Worm (Caenorhabditis elegans) whole organism, young adult: ENCODE results near the gene F53F4.2.

Experiments used
- B0261.1 ChIP-seq: sonication (generic microtip); optimal IDR thresholded peaks from 2 replicates; lab custom pipeline; 2016; ENCODE audit warnings: mild to moderate bottlenecking, missing genetic modification characterization, moderate library complexity, missing compliant biosample characterization
- B0336.3 ChIP-seq: fragments of 200-800 bp; sonication (Bioruptor generic); IDR thresholded peaks from 2 replicates; pipeline ENCODE4 v1.3.6; 2022; ENCODE audit warnings: missing genetic modification characterization, missing compliant biosample characterization
- D2030.7 ChIP-seq: fragments of 200-800 bp; sonication (Bioruptor generic); IDR thresholded peaks from 2 replicates; pipeline ENCODE4 v1.3.6; 2022; ENCODE audit warnings: missing genetic modification reagents, missing genetic modification characterization, missing compliant biosample characterization
- F22D6.2 ChIP-seq: sonication (generic microtip); optimal IDR thresholded peaks from 2 replicates; lab custom pipeline; 2016; ENCODE audit warnings: mild to moderate bottlenecking, missing genetic modification characterization, missing compliant biosample characterization
- F23B12.7 ChIP-seq: sonication (generic microtip); optimal IDR thresholded peaks from 2 replicates; lab custom pipeline; 2017; ENCODE audit warnings: missing genetic modification characterization, mild to moderate bottlenecking, missing compliant biosample characterization, antibody characterized with exemption, moderate library complexity; ENCODE audit not compliant: insufficient read depth
- F37B4.10 ChIP-seq: fragments of 200-800 bp; sonication (Bioruptor generic); IDR thresholded peaks from 2 replicates; pipeline ENCODE4 v1.3.6; 2022; ENCODE audit warnings: missing genetic modification characterization, missing compliant biosample characterization
- F55B11.4 ChIP-seq: sonication (generic microtip); optimal IDR thresholded peaks from 2 replicates; lab custom pipeline; 2016; ENCODE audit warnings: missing compliant biosample characterization, missing genetic modification characterization, borderline replicate concordance; ENCODE audit not compliant: insufficient read depth
- K11D2.4 ChIP-seq: fragments of 200-800 bp; sonication (Bioruptor generic); IDR thresholded peaks from 2 replicates; pipeline ENCODE4 v1.3.6; 2022; ENCODE audit warnings: missing genetic modification reagents, missing genetic modification characterization, missing compliant biosample characterization
- K12H6.12 ChIP-seq: fragments of 200-800 bp; sonication (Bioruptor generic); optimal IDR thresholded peaks from 2 replicates; lab custom pipeline; 2018; ENCODE audit warnings: mild to moderate bottlenecking, missing genetic modification characterization, missing compliant biosample characterization
- Y56A3A.18 ChIP-seq: fragments of 200-800 bp; sonication (Bioruptor generic); IDR thresholded peaks from 2 replicates; pipeline ENCODE4 v1.3.6; 2022; ENCODE audit warnings: missing genetic modification reagents, missing genetic modification characterization, missing compliant biosample characterization
- Y67H2A.10 ChIP-seq: fragments of 200-800 bp; sonication (Bioruptor generic); conservative IDR thresholded peaks from 2 replicates; pipeline ENCODE4 v1.3.6; 2022; ENCODE audit warnings: missing genetic modification reagents, missing genetic modification characterization, missing compliant biosample characterization
- Y95B8A.8 ChIP-seq: fragments of 200-800 bp; sonication (Bioruptor generic); IDR thresholded peaks from 2 replicates; pipeline ENCODE4 v1.3.6; 2022; ENCODE audit warnings: missing genetic modification reagents, missing genetic modification characterization, missing compliant biosample characterization
- ZK185.1 ChIP-seq: sonication (generic microtip); optimal IDR thresholded peaks from 2 replicates; lab custom pipeline; 2016; ENCODE audit warnings: mild to moderate bottlenecking, missing genetic modification characterization, missing compliant biosample characterization; ENCODE audit not compliant: poor library complexity, severe bottlenecking
- akir-1 ChIP-seq: fragments of 200-800 bp; sonication (Bioruptor generic); optimal IDR thresholded peaks from 2 replicates; lab custom pipeline; 2018; ENCODE audit warnings: mild to moderate bottlenecking, missing genetic modification characterization, moderate library complexity, missing compliant biosample characterization
- ama-1 ChIP-seq, 3 experiments: fragments of 150-350 bp in 1 of 3; sonication (generic microtip) in 2 of 3; optimal IDR thresholded peaks; 2 replicates each; lab custom pipeline; 2014 to 2018; ENCODE audit warnings: missing biosample characterization in 2 of 3, missing genetic modification characterization in 2 of 3, missing genetic modification reagents in 2 of 3
- aptf-2 ChIP-seq: fragments of 200-800 bp; sonication (Bioruptor generic); conservative IDR thresholded peaks from 2 replicates; pipeline ENCODE4 v1.3.6; 2022; ENCODE audit warnings: missing genetic modification reagents, missing genetic modification characterization, missing compliant biosample characterization
- atf-7 ChIP-seq: sonication (generic microtip); optimal IDR thresholded peaks from 2 replicates; lab custom pipeline; 2017; ENCODE audit warnings: mild to moderate bottlenecking, missing genetic modification characterization, missing compliant biosample characterization
- attf-3 ChIP-seq: fragments of 200-800 bp; sonication (Bioruptor generic); conservative IDR thresholded peaks from 2 replicates; pipeline ENCODE4 v1.3.6; 2022; ENCODE audit warnings: missing genetic modification reagents, missing genetic modification characterization, missing compliant biosample characterization
- ceh-100 ChIP-seq: fragments of 200-800 bp; sonication (Bioruptor generic); IDR thresholded peaks from 2 replicates; pipeline ENCODE4 v1.3.6; 2022; ENCODE audit warnings: missing genetic modification reagents, missing genetic modification characterization, missing compliant biosample characterization
- ceh-27 ChIP-seq: fragments of 200-800 bp; sonication (Bioruptor generic); optimal IDR thresholded peaks from 2 replicates; lab custom pipeline; 2018; ENCODE audit warnings: mild to moderate bottlenecking, missing genetic modification characterization, moderate library complexity, missing compliant biosample characterization
- chd-7 ChIP-seq: sonication (generic microtip); optimal IDR thresholded peaks from 2 replicates; lab custom pipeline; 2016; ENCODE audit warnings: mild to moderate bottlenecking, missing genetic modification characterization, moderate library complexity, missing compliant biosample characterization
- dox-1 ChIP-seq: fragments of 200-800 bp; sonication (Bioruptor generic); IDR thresholded peaks from 2 replicates; pipeline ENCODE4 v1.3.6; 2022; ENCODE audit warnings: missing genetic modification reagents, missing genetic modification characterization, missing compliant biosample characterization
- egl-44 ChIP-seq: fragments of 200-800 bp; sonication (Bioruptor generic); IDR thresholded peaks from 2 replicates; pipeline ENCODE4 v1.3.6; 2022; ENCODE audit warnings: missing genetic modification reagents, missing genetic modification characterization, missing compliant biosample characterization
- gei-17 ChIP-seq: fragments of 200-800 bp; sonication (Bioruptor generic); optimal IDR thresholded peaks from 2 replicates; lab custom pipeline; 2018; ENCODE audit warnings: mild to moderate bottlenecking, missing genetic modification characterization, missing compliant biosample characterization
- hlh-12 ChIP-seq: sonication (generic microtip); optimal IDR thresholded peaks from 2 replicates; lab custom pipeline; 2016; ENCODE audit warnings: missing genetic modification characterization, missing compliant biosample characterization
- hmg-20 ChIP-seq: fragments of 200-800 bp; sonication (Bioruptor generic); IDR thresholded peaks from 2 replicates; pipeline ENCODE4 v1.3.6; 2022; ENCODE audit warnings: missing genetic modification reagents, missing genetic modification characterization, missing compliant biosample characterization
- lag-1 ChIP-seq: fragments of 200-800 bp; sonication (Bioruptor generic); IDR thresholded peaks from 2 replicates; pipeline ENCODE4 v1.3.6; 2022; ENCODE audit warnings: missing genetic modification reagents, missing genetic modification characterization, missing compliant biosample characterization
- lin-26 ChIP-seq: fragments of 200-800 bp; sonication (Bioruptor generic); IDR thresholded peaks from 2 replicates; pipeline ENCODE4 v1.3.6; 2022; ENCODE audit warnings: missing genetic modification reagents, missing genetic modification characterization, missing compliant biosample characterization
- lir-1 ChIP-seq: fragments of 200-800 bp; sonication (Bioruptor generic); conservative IDR thresholded peaks from 2 replicates; pipeline ENCODE4 v1.3.6; 2022; ENCODE audit warnings: missing genetic modification reagents, missing genetic modification characterization, missing compliant biosample characterization
- lsl-1 ChIP-seq: fragments of 200-800 bp; sonication (Bioruptor generic); optimal IDR thresholded peaks from 2 replicates; lab custom pipeline; 2018; ENCODE audit warnings: mild to moderate bottlenecking, missing genetic modification characterization, moderate library complexity, missing compliant biosample characterization
- madf-6 ChIP-seq: fragments of 200-800 bp; sonication (Bioruptor generic); IDR thresholded peaks from 2 replicates; pipeline ENCODE4 v1.3.6; 2022; ENCODE audit warnings: missing genetic modification reagents, missing genetic modification characterization, missing compliant biosample characterization
- madf-8 ChIP-seq: fragments of 200-800 bp; sonication (Bioruptor generic); conservative IDR thresholded peaks from 2 replicates; pipeline ENCODE4 v1.3.6; 2022; ENCODE audit warnings: missing genetic modification reagents, missing genetic modification characterization, missing compliant biosample characterization
- mcd-1 ChIP-seq: fragments of 200-800 bp; sonication (Bioruptor generic); IDR thresholded peaks from 2 replicates; pipeline ENCODE4 v1.3.6; 2022; ENCODE audit warnings: missing genetic modification reagents, missing genetic modification characterization, missing compliant biosample characterization
- mel-28 ChIP-seq: sonication (generic microtip); optimal IDR thresholded peaks from 2 replicates; lab custom pipeline; 2016; ENCODE audit warnings: borderline replicate concordance, mild to moderate bottlenecking, missing genetic modification characterization, missing compliant biosample characterization
- mxl-1 ChIP-seq: sonication (generic microtip); optimal IDR thresholded peaks from 2 replicates; lab custom pipeline; 2016; ENCODE audit warnings: missing genetic modification characterization, missing compliant biosample characterization
- nfya-1 ChIP-seq: sonication (generic microtip); optimal IDR thresholded peaks from 2 replicates; lab custom pipeline; 2017; ENCODE audit warnings: antibody characterized with exemption, missing compliant biosample characterization, missing genetic modification characterization, borderline replicate concordance; ENCODE audit not compliant: insufficient read depth
- nhr-120 ChIP-seq: fragments of 200-800 bp; sonication (Bioruptor generic); IDR thresholded peaks from 2 replicates; pipeline ENCODE4 v1.3.6; 2022; ENCODE audit warnings: missing genetic modification characterization, missing compliant biosample characterization
- pbrm-1 ChIP-seq: fragments of 200-800 bp; sonication (Bioruptor generic); IDR thresholded peaks from 2 replicates; pipeline ENCODE4 v1.3.6; 2022; ENCODE audit warnings: missing genetic modification reagents, missing genetic modification characterization, missing compliant biosample characterization
- pha-4 ChIP-seq: fragments of 150-350 bp; sonication (generic microtip); optimal IDR thresholded peaks from 2 replicates; lab custom pipeline; 2014; ENCODE audit warnings: missing biosample characterization, missing genetic modification reagents, missing genetic modification characterization
- rcor-1 ChIP-seq: fragments of 200-800 bp; sonication (Bioruptor generic); IDR thresholded peaks from 2 replicates; pipeline ENCODE4 v1.3.6; 2022; ENCODE audit warnings: missing genetic modification reagents, missing genetic modification characterization, missing compliant biosample characterization
- rec-8 ChIP-seq, 2 experiments: sonication (generic microtip); optimal IDR thresholded peaks; 2 replicates each; lab custom pipeline; 2016; ENCODE audit warnings: mild to moderate bottlenecking in 2 of 2, missing genetic modification characterization in 2 of 2, missing genetic modification reagents in 2 of 2, missing genotype in 2 of 2, missing biosample characterization in 1 of 2, missing compliant biosample characterization in 1 of 2, moderate library complexity in 1 of 2
- snpc-1.1 ChIP-seq: sonication (generic microtip); optimal IDR thresholded peaks from 2 replicates; lab custom pipeline; 2017; ENCODE audit warnings: missing genetic modification characterization, mild to moderate bottlenecking, missing compliant biosample characterization, antibody characterized with exemption, moderate library complexity, missing genotype, missing genetic modification reagents; ENCODE audit not compliant: insufficient read depth
- tbp1 ChIP-seq: fragments of 200-800 bp; sonication (Bioruptor generic); optimal IDR thresholded peaks from 2 replicates; lab custom pipeline; 2018; ENCODE audit warnings: mild to moderate bottlenecking, missing genetic modification characterization, missing compliant biosample characterization
- tbx-9 ChIP-seq: sonication (generic microtip); optimal IDR thresholded peaks from 2 replicates; lab custom pipeline; 2016; ENCODE audit warnings: borderline replicate concordance, missing genetic modification characterization, inconsistent platforms, missing compliant biosample characterization
- ztf-18 ChIP-seq: sonication (generic microtip); optimal IDR thresholded peaks from 2 replicates; lab custom pipeline; 2016; ENCODE audit warnings: missing genotype, mild to moderate bottlenecking, missing genetic modification characterization, missing compliant biosample characterization
- ztf-25 ChIP-seq: fragments of 200-800 bp; sonication (Bioruptor generic); IDR thresholded peaks from 2 replicates; pipeline ENCODE4 v1.3.6; 2022; ENCODE audit warnings: missing genetic modification reagents, missing genetic modification characterization, missing compliant biosample characterization
- ztf-6 ChIP-seq: fragments of 200-800 bp; sonication (Bioruptor generic); IDR thresholded peaks from 2 replicates; pipeline ENCODE4 v1.3.6; 2022; ENCODE audit warnings: missing genetic modification reagents, missing genetic modification characterization, missing compliant biosample characterization

The F53F4.2 gene

DNA sequence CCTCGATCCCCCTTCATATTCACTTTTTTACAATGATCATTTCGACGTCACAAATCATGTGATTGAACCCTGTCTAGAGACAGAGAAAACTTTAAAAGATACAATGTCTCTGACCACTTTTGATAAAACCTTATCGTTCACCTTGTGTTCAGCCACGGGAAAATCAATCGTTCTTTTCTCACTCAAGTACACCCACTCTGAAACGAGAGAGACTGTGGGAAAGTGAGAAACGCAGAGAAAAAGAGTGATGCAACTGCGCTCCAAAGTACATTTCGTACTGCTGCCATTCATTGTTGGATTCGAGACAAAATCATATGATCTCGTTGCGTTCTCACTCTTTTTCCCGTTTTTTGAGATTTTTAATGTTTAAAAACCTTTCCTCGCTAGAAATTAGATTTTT lies 24.2 kb downstream of the F53F4.2 start (continued):
- TF ChIP-seq F23B12.7 (peak; percentile 13), ztf-25 (GFP tag; lab: Robert Waterston, UW) (no peak), madf-6 (GFP tag; lab: Robert Waterston, UW) (peak; percentile 42; the same call in 1 of the 2 replicates), madf-8 (GFP tag; lab: Robert Waterston, UW) (no peak), lir-1 (GFP tag; lab: Robert Waterston, UW) (peak; percentile 57; the same call in 1 of the 2 replicates), tbx-9 (tag; lab: Kevin White, UChicago) (no peak), akir-1 (GFP tag; lab: Kevin White, UChicago) (no peak), nhr-120 (no peak), F37B4.10 (GFP tag; lab: Robert Waterston, UW) (no peak), lsl-1 (GFP tag; lab: Kevin White, UChicago) (peak; percentile 29), egl-44 (GFP tag; lab: Robert Waterston, UW) (peak; percentile 85), lag-1 (no peak), ama-1 (optimal IDR thresholded peaks at IDR 0.05; lab: Kevin White, UChicago) (peak; percentile 18), ama-1 (GFP tag; optimal IDR thresholded peaks at IDR 0.05; lab: Kevin White, UChicago) (no peak), atf-7 (peak; percentile 85), chd-7 (tag; lab: Kevin White, UChicago) (peak; percentile 81), rcor-1 (peak; percentile 86), pha-4 (tag; lab: Kevin White, UChicago) (peak; percentile 18), mxl-1 (tag; lab: Kevin White, UChicago) (no peak), K12H6.12 (tag; lab: Kevin White, UChicago) (peak; percentile 34), mcd-1 (GFP tag; lab: Robert Waterston, UW) (peak; percentile 96), B0261.1 (tag; lab: Kevin White, UChicago) (no peak), attf-3 (GFP tag; lab: Robert Waterston, UW) (0 out of 2 replicates have a peak, but pooled peaks have one; percentile 36), hmg-20 (no peak), ceh-100 (GFP tag; lab: Robert Waterston, UW) (0 out of 2 replicates have a peak, but pooled peaks have one; percentile 22), ZK185.1 (peak; percentile 70), tbp1 (peak; percentile 68), Y56A3A.18 (0 out of 2 replicates have a peak, but pooled peaks have one; percentile 67), hlh-12 (tag; lab: Kevin White, UChicago) (no peak), snpc-1.1 (tag; lab: Kevin White, UChicago) (no peak), F22D6.2 (peak; percentile 65), dox-1 (GFP tag; lab: Robert Waterston, UW) (peak; percentile 83), ceh-27 (GFP tag; lab: Kevin White, UChicago) (peak; percentile 88), lin-26 (GFP tag; lab: Robert Waterston, UW) (no peak), ztf-6 (0 out of 2 replicates have a peak, but pooled peaks have one; percentile 20), ztf-18 (peak; percentile 56), nfya-1 (tag; lab: Kevin White, UChicago) (no peak), aptf-2 (GFP tag; lab: Robert Waterston, UW) (no peak), F55B11.4 (tag; lab: Kevin White, UChicago) (no peak), rec-8 (tag; optimal IDR thresholded peaks at IDR 0.05; lab: Kevin White, UChicago) (no peak), gei-17 (GFP tag; lab: Kevin White, UChicago) (peak; percentile 34), Y95B8A.8 (GFP tag; lab: Robert Waterston, UW) (peak; percentile 38; the same call in 1 of the 2 replicates), B0336.3 (GFP tag; lab: Robert Waterston, UW) (peak; percentile 57), pbrm-1 (peak; percentile 75), Y67H2A.10 (no peak), K11D2.4 (peak; percentile 65; the same call in 1 of the 2 replicates), mel-28 (no peak), D2030.7 (GFP tag; lab: Robert Waterston, UW) (no peak)
